Worm (Caenorhabditis elegans) whole organism, late embryonic: Measurements from ENCODE around the gene T22F7.4.

Experiments used
- C38D4.7 ChIP-seq: fragments of 200-800 bp; sonication (Bioruptor generic); optimal IDR thresholded peaks from 2 replicates; lab custom pipeline; 2018; ENCODE audit warnings: mild to moderate bottlenecking, missing genetic modification characterization, moderate library complexity, missing compliant biosample characterization
- K02D7.2 ChIP-seq: sonication (generic microtip); optimal IDR thresholded peaks from 2 replicates; lab custom pipeline; 2017; ENCODE audit warnings: mild to moderate bottlenecking, missing genetic modification characterization, missing compliant biosample characterization
- K09A11.1 ChIP-seq: sonication (generic microtip); optimal IDR thresholded peaks from 2 replicates; lab custom pipeline; 2017; ENCODE audit warnings: antibody characterized with exemption, mild to moderate bottlenecking, missing genetic modification characterization, missing compliant biosample characterization; ENCODE audit not compliant: insufficient read depth
- T23F11.4 ChIP-seq: fragments of 200-800 bp; sonication (Bioruptor generic); optimal IDR thresholded peaks from 2 replicates; lab custom pipeline; 2018; ENCODE audit warnings: mild to moderate bottlenecking, missing genetic modification characterization, missing compliant biosample characterization
- ceh-14 ChIP-seq: sonication (generic microtip); optimal IDR thresholded peaks from 2 replicates; lab custom pipeline; 2016; ENCODE audit warnings: missing genotype, missing genetic modification characterization, missing compliant biosample characterization
- ceh-18 ChIP-seq: sonication (generic microtip); optimal IDR thresholded peaks from 2 replicates; lab custom pipeline; 2016; ENCODE audit warnings: missing genetic modification characterization, missing compliant biosample characterization
- ceh-19 ChIP-seq: fragments of 200-800 bp; sonication (Bioruptor generic); optimal IDR thresholded peaks from 2 replicates; lab custom pipeline; 2018; ENCODE audit warnings: mild to moderate bottlenecking, missing genetic modification characterization, missing compliant biosample characterization
- ceh-24 ChIP-seq: sonication (generic microtip); optimal IDR thresholded peaks from 2 replicates; lab custom pipeline; 2016; ENCODE audit warnings: mild to moderate bottlenecking, missing genetic modification characterization, missing compliant biosample characterization
- ceh-30 ChIP-seq: fragments of 150-350 bp; optimal IDR thresholded peaks from 2 replicates; lab custom pipeline; 2014; ENCODE audit warnings: missing biosample characterization, missing genetic modification characterization
- ceh-31 ChIP-seq: sonication (generic microtip); optimal IDR thresholded peaks from 2 replicates; lab custom pipeline; 2016; ENCODE audit warnings: missing genetic modification characterization, missing compliant biosample characterization
- ceh-45 ChIP-seq: fragments of 200-800 bp; sonication (Bioruptor generic); IDR thresholded peaks from 2 replicates; pipeline ENCODE4 v1.3.6; 2022; ENCODE audit warnings: missing genetic modification reagents, missing genetic modification characterization, missing compliant biosample characterization
- dve-1 ChIP-seq: sonication (generic microtip); optimal IDR thresholded peaks from 2 replicates; lab custom pipeline; 2017; ENCODE audit warnings: antibody characterized with exemption, mild to moderate bottlenecking, missing genetic modification characterization, missing compliant biosample characterization
- elt-2 ChIP-seq: sonication (generic microtip); optimal IDR thresholded peaks from 2 replicates; lab custom pipeline; 2016; ENCODE audit warnings: missing genetic modification reagents, missing genetic modification characterization, missing compliant biosample characterization
- ets-4 ChIP-seq: sonication (generic microtip); optimal IDR thresholded peaks from 2 replicates; lab custom pipeline; 2016; ENCODE audit warnings: missing genetic modification characterization, missing compliant biosample characterization
- eyg-1 ChIP-seq: sonication (generic microtip); optimal IDR thresholded peaks from 2 replicates; lab custom pipeline; 2016; ENCODE audit warnings: missing genotype, missing genetic modification characterization, missing compliant biosample characterization
- fax-1 ChIP-seq: sonication (generic microtip); optimal IDR thresholded peaks from 2 replicates; lab custom pipeline; 2016; ENCODE audit warnings: missing genotype, missing genetic modification characterization, missing compliant biosample characterization
- fkh-10 ChIP-seq: fragments of 150-350 bp; optimal IDR thresholded peaks from 2 replicates; lab custom pipeline; 2014; ENCODE audit warnings: missing biosample characterization, missing genetic modification reagents, missing genetic modification characterization
- fkh-6 ChIP-seq: sonication (generic microtip); optimal IDR thresholded peaks from 2 replicates; lab custom pipeline; 2016; ENCODE audit warnings: missing genetic modification characterization, missing compliant biosample characterization
- gmeb-2 ChIP-seq: sonication (generic microtip); optimal IDR thresholded peaks from 2 replicates; lab custom pipeline; 2016; ENCODE audit warnings: missing genetic modification characterization, inconsistent platforms, missing compliant biosample characterization
- hlh-13 ChIP-seq: fragments of 200-800 bp; sonication (Bioruptor generic); optimal IDR thresholded peaks from 2 replicates; lab custom pipeline; 2018; ENCODE audit warnings: mild to moderate bottlenecking, missing genetic modification characterization, missing compliant biosample characterization
- hlh-15 ChIP-seq: sonication (generic microtip); optimal IDR thresholded peaks from 2 replicates; lab custom pipeline; 2016; ENCODE audit warnings: missing genetic modification characterization, missing compliant biosample characterization
- hlh-30 ChIP-seq: sonication (generic microtip); optimal IDR thresholded peaks from 2 replicates; lab custom pipeline; 2017; ENCODE audit warnings: antibody characterized with exemption, missing genetic modification characterization, missing compliant biosample characterization; ENCODE audit not compliant: insufficient read depth
- hlh-8 ChIP-seq: sonication (generic microtip); optimal IDR thresholded peaks from 2 replicates; lab custom pipeline; 2016; ENCODE audit warnings: missing genotype, missing genetic modification characterization, missing compliant biosample characterization
- lim-6 ChIP-seq: sonication (generic microtip); optimal IDR thresholded peaks from 2 replicates; lab custom pipeline; 2016; ENCODE audit warnings: missing genetic modification characterization, missing compliant biosample characterization
- lin-11 ChIP-seq: fragments of 200-800 bp; sonication (Bioruptor generic); optimal IDR thresholded peaks from 2 replicates; lab custom pipeline; 2018; ENCODE audit warnings: mild to moderate bottlenecking, missing genetic modification characterization, missing compliant biosample characterization
- madf-2 ChIP-seq: sonication (generic microtip); optimal IDR thresholded peaks from 2 replicates; lab custom pipeline; 2017; ENCODE audit warnings: missing genetic modification characterization, missing compliant biosample characterization
- mec-3 ChIP-seq: sonication (generic microtip); optimal IDR thresholded peaks from 2 replicates; lab custom pipeline; 2016; ENCODE audit warnings: borderline replicate concordance, missing genetic modification characterization, missing compliant biosample characterization
- nfya-1 ChIP-seq: sonication (generic microtip); optimal IDR thresholded peaks from 2 replicates; lab custom pipeline; 2017; ENCODE audit warnings: missing genetic modification characterization, mild to moderate bottlenecking, missing compliant biosample characterization, antibody characterized with exemption, moderate library complexity
- nhr-232 ChIP-seq: sonication (generic microtip); optimal IDR thresholded peaks from 2 replicates; lab custom pipeline; 2016; ENCODE audit warnings: missing genetic modification characterization, missing compliant biosample characterization
- npax-4 ChIP-seq: sonication (generic microtip); optimal IDR thresholded peaks from 2 replicates; lab custom pipeline; 2016; ENCODE audit warnings: missing genetic modification characterization, missing compliant biosample characterization
- odd-2 ChIP-seq: sonication (generic microtip); optimal IDR thresholded peaks from 2 replicates; lab custom pipeline; 2017; ENCODE audit warnings: antibody characterized with exemption, mild to moderate bottlenecking, missing genetic modification characterization, missing compliant biosample characterization
- pat-9 ChIP-seq: fragments of 200-800 bp; sonication (Bioruptor generic); optimal IDR thresholded peaks from 2 replicates; lab custom pipeline; 2018; ENCODE audit warnings: mild to moderate bottlenecking, missing genetic modification characterization, moderate library complexity, missing compliant biosample characterization
- pha-2 ChIP-seq: sonication (generic microtip); optimal IDR thresholded peaks from 2 replicates; lab custom pipeline; 2017; ENCODE audit warnings: mild to moderate bottlenecking, missing genetic modification characterization, missing compliant biosample characterization
- pha-4 ChIP-seq: fragments of 150-350 bp; optimal IDR thresholded peaks from 2 replicates; lab custom pipeline; 2018; ENCODE audit warnings: missing biosample characterization, missing genetic modification reagents, missing genetic modification characterization
- sdc-2 ChIP-seq: sonication (generic microtip); optimal IDR thresholded peaks from 2 replicates; lab custom pipeline; 2016; ENCODE audit warnings: missing genotype, missing genetic modification characterization, missing compliant biosample characterization
- sox-2 ChIP-seq: fragments of 200-800 bp; sonication (Bioruptor generic); IDR thresholded peaks from 2 replicates; pipeline ENCODE4 v1.3.6; 2022; ENCODE audit warnings: missing genetic modification reagents, missing genetic modification characterization, missing compliant biosample characterization
- syd-9 ChIP-seq: sonication (generic microtip); optimal IDR thresholded peaks from 2 replicates; lab custom pipeline; 2016; ENCODE audit warnings: mild to moderate bottlenecking, missing genetic modification characterization, moderate library complexity, missing compliant biosample characterization
- tbx-2 ChIP-seq: sonication (generic microtip); optimal IDR thresholded peaks from 2 replicates; lab custom pipeline; 2016; ENCODE audit warnings: missing genetic modification characterization, missing compliant biosample characterization
- tbx-7 ChIP-seq: sonication (generic microtip); optimal IDR thresholded peaks from 2 replicates; lab custom pipeline; 2016; ENCODE audit warnings: missing genotype, missing genetic modification characterization, missing compliant biosample characterization
- ttx-3 ChIP-seq: sonication (generic microtip); optimal IDR thresholded peaks from 2 replicates; lab custom pipeline; 2016; ENCODE audit warnings: missing genetic modification reagents, missing genetic modification characterization, missing compliant biosample characterization
- unc-42 ChIP-seq: sonication (generic microtip); optimal IDR thresholded peaks from 2 replicates; lab custom pipeline; 2016; ENCODE audit warnings: missing genotype, missing genetic modification characterization, missing compliant biosample characterization
- unc-86 ChIP-seq: sonication (generic microtip); optimal IDR thresholded peaks from 2 replicates; lab custom pipeline; 2016; ENCODE audit warnings: missing genetic modification characterization, missing compliant biosample characterization
- zip-5 ChIP-seq: sonication (generic microtip); optimal IDR thresholded peaks from 2 replicates; lab custom pipeline; 2016; ENCODE audit warnings: missing genetic modification characterization, missing compliant biosample characterization

T22F7.4 gene

DNA sequence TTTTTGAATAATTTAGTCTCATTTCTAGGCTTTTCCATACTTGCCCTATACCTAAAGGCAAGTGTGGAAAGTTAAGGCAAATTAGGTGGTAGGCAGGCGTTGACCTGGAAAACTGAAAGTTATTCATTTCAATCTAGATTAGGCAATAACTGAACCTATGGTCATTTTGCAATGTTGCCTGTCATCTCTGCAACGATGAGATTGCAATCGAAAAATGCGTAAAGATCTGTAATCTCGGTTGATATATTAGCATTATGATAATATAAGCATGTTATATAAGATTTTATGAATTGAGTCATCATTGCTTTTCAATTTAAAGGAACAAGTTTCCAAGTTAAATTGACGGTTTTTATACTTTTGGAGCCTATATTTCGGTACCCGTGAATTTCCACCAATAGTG, 21.0 kb upstream of the T22F7.4 start:
- TF ChIP-seq tbx-2 (tag; lab: Kevin White, UChicago) (no peak), elt-2 (tag; lab: Kevin White, UChicago) (no peak), hlh-13 (GFP tag; lab: Kevin White, UChicago) (no peak), ceh-30 (no peak), ttx-3 (tag; lab: Kevin White, UChicago) (no peak), tbx-7 (tag; lab: Kevin White, UChicago) (no peak), K09A11.1 (tag; lab: Kevin White, UChicago) (no peak), gmeb-2 (tag; lab: Kevin White, UChicago) (no peak), hlh-8 (tag; lab: Kevin White, UChicago) (no peak), ets-4 (tag; lab: Kevin White, UChicago) (no peak), K02D7.2 (tag; lab: Kevin White, UChicago) (no peak)

DNA sequence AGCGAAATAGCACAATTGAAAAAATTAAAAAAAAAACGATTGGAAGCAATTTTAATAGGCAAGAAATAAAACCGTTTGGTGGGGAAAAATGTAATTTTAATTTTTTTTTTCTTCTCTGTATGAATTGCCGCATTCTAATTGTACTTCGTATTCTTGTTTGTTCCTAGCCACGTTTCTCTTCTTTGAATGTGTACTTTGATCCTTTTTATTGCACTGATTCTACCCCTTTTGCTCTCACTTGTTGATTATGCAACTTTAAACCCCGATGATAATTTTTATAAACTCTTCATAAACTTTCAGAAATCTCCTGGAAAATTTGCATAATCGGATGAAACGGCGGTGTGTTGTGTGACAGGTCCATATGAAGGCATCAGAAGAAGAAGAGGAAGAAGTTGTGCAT, 15.0 kb upstream of the T22F7.4 start, which contains the start of gene T22F7.1:
TSS of gene T22F7.1 (plus strand) at position 301 of the 400 bp plus-strand sequence.
- TF ChIP-seq hlh-13 (GFP tag; lab: Kevin White, UChicago) (no peak), madf-2 (no peak), fkh-6 (tag; lab: Kevin White, UChicago) (no peak), nhr-232 (tag; lab: Kevin White, UChicago) (no peak), zip-5 (tag; lab: Kevin White, UChicago) (no peak), ceh-45 (GFP tag; lab: Robert Waterston, UW) (no peak), ceh-31 (tag; lab: Kevin White, UChicago) (no peak), ttx-3 (tag; lab: Kevin White, UChicago) (no peak), odd-2 (tag; lab: Kevin White, UChicago) (no peak), ceh-18 (tag; lab: Kevin White, UChicago) (no peak), nfya-1 (tag; lab: Kevin White, UChicago) (no peak), eyg-1 (no peak), hlh-15 (tag; lab: Kevin White, UChicago) (no peak), syd-9 (tag; lab: Kevin White, UChicago) (no peak), T23F11.4 (GFP tag; lab: Kevin White, UChicago) (no peak), lim-6 (tag; lab: Kevin White, UChicago) (no peak), unc-42 (no peak), fkh-10 (GFP tag; lab: Kevin White, UChicago) (no peak)

DNA sequence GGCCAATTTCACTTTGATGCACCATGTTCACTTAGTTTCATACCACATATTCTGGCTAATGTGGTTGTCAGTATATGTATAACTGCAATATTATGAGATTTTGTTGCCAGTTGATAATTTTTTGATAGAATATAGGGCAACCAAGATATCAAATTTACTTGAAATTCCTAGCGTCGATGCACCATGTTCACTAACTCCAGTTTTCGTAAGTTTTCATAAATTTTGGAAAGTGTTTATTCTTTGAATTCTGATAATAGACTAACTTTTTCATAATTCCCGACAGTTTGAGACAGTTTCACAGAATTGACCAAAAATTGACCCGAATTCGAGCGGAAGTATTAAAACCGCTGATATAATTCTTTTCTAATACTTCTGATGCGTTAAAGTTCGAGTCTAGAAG, 10.3 kb upstream of the T22F7.4 start:
- TF ChIP-seq ceh-14 (tag; lab: Kevin White, UChicago), result no peak
- TF ChIP-seq pha-2, result no peak
- no peak for TF ChIP-seq C38D4.7 (GFP tag; lab: Kevin White, UChicago)
- no peak for TF ChIP-seq npax-4 (tag; lab: Kevin White, UChicago)
- TF ChIP-seq ceh-30, result no peak
- TF ChIP-seq ceh-24 (tag; lab: Kevin White, UChicago), result no peak

DNA sequence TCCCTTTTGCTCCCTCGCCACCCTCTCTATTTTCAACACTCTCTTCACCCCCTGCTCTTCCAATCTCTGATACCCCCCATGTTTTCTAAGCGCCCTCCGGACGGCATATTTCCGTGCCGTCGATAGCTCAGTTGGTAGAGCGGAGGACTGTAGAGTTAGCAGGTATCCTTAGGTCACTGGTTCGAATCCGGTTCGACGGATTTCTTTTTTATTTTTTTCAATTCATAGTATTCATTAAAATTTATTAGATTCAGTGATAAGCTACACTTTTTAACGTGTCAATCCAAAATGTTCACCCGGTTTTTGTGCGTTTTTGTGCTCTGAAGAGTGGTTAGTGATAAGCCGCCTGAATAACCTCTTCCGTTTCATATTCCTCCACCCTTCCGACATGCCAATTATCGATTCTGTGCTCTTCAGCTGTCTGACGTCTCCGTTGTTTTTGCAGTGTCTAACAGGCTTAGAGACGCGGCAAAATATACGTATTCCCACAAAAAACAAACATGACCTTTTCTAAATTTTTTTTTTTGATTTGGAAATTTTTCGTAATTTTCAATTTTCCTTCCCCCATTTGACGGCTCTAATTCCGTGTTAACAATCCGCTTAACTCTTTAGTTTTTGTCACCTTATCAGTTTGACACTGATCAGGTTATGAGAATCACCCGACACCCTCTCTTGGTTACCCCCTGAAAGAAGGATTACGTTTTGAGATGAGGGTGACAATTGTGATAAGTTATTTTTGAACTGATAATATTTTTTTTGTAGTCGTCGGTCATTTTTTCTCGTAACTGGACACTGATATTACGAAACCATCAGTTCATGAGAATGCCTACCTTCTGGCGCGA, 8.8 kb upstream of the T22F7.4 start:
- TF ChIP-seq dve-1 (tag; lab: Kevin White, UChicago) (peak; percentile 20), ceh-30 (no peak), lin-11 (tag; lab: Kevin White, UChicago) (peak; percentile 56), lim-6 (tag; lab: Kevin White, UChicago) (peak; percentile 22), npax-4 (tag; lab: Kevin White, UChicago) (peak; percentile 48), tbx-2 (tag; lab: Kevin White, UChicago) (peak; percentile 7), ceh-19 (peak; percentile 67), fkh-6 (tag; lab: Kevin White, UChicago) (peak; percentile 43), odd-2 (tag; lab: Kevin White, UChicago) (no peak), unc-86 (tag; lab: Kevin White, UChicago) (peak; percentile 52), nhr-232 (tag; lab: Kevin White, UChicago) (peak; percentile 55), pha-4 (tag; lab: Kevin White, UChicago) (no peak), hlh-8 (tag; lab: Kevin White, UChicago) (peak; percentile 38), fax-1 (tag; lab: Kevin White, UChicago) (peak; percentile 55), mec-3 (tag; lab: Kevin White, UChicago) (no peak), sdc-2 (tag; lab: Kevin White, UChicago) (peak; percentile 8), eyg-1 (peak; percentile 78), sox-2 (peak; percentile 42; the same call in 1 of the 2 replicates), pat-9 (peak; percentile 63), hlh-30 (tag; lab: Kevin White, UChicago) (no peak), elt-2 (tag; lab: Kevin White, UChicago) (peak; percentile 78)
